Worm (Caenorhabditis elegans) whole organism, early embryonic: Measurements from ENCODE around the gene C17C3.9.

Experiments
- B0310.2 ChIP-seq: sonication (generic microtip); optimal IDR thresholded peaks from 2 replicates; lab custom pipeline; 2016; ENCODE audit warnings: mild to moderate bottlenecking, missing genetic modification characterization, missing compliant biosample characterization
- aly-1 ChIP-seq: sonication (generic microtip); optimal IDR thresholded peaks from 2 replicates; lab custom pipeline; 2016; ENCODE audit warnings: missing genetic modification characterization, missing compliant biosample characterization
- ama-1 ChIP-seq: fragments of 150-350 bp; optimal IDR thresholded peaks from 2 replicates; lab custom pipeline; 2014
- ceh-13 ChIP-seq: fragments of 200-800 bp; sonication (Bioruptor generic); optimal IDR thresholded peaks from 2 replicates; lab custom pipeline; 2018; ENCODE audit warnings: mild to moderate bottlenecking, missing genetic modification characterization, missing compliant biosample characterization
- flt-1 ChIP-seq: fragments of 200-800 bp; sonication (Bioruptor generic); IDR thresholded peaks from 2 replicates; pipeline ENCODE4 v1.3.6; 2022; ENCODE audit warnings: missing genetic modification characterization, missing compliant biosample characterization
- hmbx-1 ChIP-seq: sonication (generic microtip); optimal IDR thresholded peaks from 2 replicates; lab custom pipeline; 2016; ENCODE audit warnings: mild to moderate bottlenecking, missing genetic modification characterization, missing compliant biosample characterization
- hmg-4 ChIP-seq: fragments of 200-800 bp; sonication (Bioruptor generic); optimal IDR thresholded peaks from 2 replicates; lab custom pipeline; 2018; ENCODE audit warnings: mild to moderate bottlenecking, missing genetic modification characterization, missing compliant biosample characterization
- scrt-1 ChIP-seq: fragments of 200-800 bp; sonication (Bioruptor generic); IDR thresholded peaks from 2 replicates; pipeline ENCODE4 v1.3.6; 2022; ENCODE audit warnings: missing genetic modification characterization, missing compliant biosample characterization
- sea-1 ChIP-seq: fragments of 200-800 bp; sonication (Bioruptor generic); conservative IDR thresholded peaks from 2 replicates; pipeline ENCODE4 v1.3.6; 2022; ENCODE audit warnings: missing genetic modification characterization, missing compliant biosample characterization
- tbx-11 ChIP-seq: fragments of 200-800 bp; sonication (Bioruptor generic); IDR thresholded peaks from 2 replicates; pipeline ENCODE4 v1.3.6; 2022; ENCODE audit warnings: missing genetic modification characterization, missing compliant biosample characterization
- tbx-37 ChIP-seq: fragments of 200-800 bp; sonication (Bioruptor generic); conservative IDR thresholded peaks from 2 replicates; pipeline ENCODE4 v1.3.6; 2022; ENCODE audit warnings: missing genetic modification reagents, missing genetic modification characterization, missing compliant biosample characterization
- tra-4 ChIP-seq: sonication (generic microtip); optimal IDR thresholded peaks from 2 replicates; lab custom pipeline; 2017; ENCODE audit warnings: missing genetic modification characterization, missing compliant biosample characterization

C17C3.9 gene

DNA sequence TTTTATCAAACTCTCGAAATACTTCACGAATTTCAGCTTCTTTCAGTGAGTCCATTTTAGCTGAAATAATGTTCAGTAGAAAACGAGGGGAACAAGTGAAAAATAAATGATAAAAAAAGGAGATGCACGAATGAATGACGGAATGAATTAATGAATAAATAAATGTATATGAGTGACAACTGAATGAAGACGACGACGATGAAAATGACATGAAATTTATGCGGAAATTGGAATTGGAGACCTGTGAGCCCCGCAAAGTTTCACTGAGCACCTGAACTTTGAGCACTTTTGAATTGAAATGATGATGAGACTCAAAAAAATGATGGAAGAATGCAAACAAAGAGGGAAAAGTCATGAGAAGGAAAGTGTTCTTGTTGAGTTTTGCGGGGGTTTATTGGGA lies 50.1 kb downstream of the C17C3.9 start, which contains the start of gene cal-8:
TSS of gene cal-8 (minus strand) at position 60 of the 400 bp plus-strand sequence.
- TF ChIP-seq sea-1 (GFP tag; lab: Robert Waterston, UW) (no peak), hmbx-1 (tag; lab: Kevin White, UChicago) (no peak), B0310.2 (tag; lab: Kevin White, UChicago) (no peak), ama-1 (lab: Kevin White, UChicago) (no peak), tbx-11 (GFP tag; lab: Robert Waterston, UW) (no peak), tbx-37 (GFP tag; lab: Robert Waterston, UW) (no peak), scrt-1 (no peak), aly-1 (tag; lab: Kevin White, UChicago) (no peak), tra-4 (tag; lab: Kevin White, UChicago) (no peak), flt-1 (GFP tag; lab: Robert Waterston, UW) (no peak), hmg-4 (GFP tag; lab: Kevin White, UChicago) (no peak), ceh-13 (GFP tag; lab: Kevin White, UChicago) (no peak)
